Fruit fly (Drosophila melanogaster): ENCODE results near the gene Gat.

Gene Gat

DNA sequence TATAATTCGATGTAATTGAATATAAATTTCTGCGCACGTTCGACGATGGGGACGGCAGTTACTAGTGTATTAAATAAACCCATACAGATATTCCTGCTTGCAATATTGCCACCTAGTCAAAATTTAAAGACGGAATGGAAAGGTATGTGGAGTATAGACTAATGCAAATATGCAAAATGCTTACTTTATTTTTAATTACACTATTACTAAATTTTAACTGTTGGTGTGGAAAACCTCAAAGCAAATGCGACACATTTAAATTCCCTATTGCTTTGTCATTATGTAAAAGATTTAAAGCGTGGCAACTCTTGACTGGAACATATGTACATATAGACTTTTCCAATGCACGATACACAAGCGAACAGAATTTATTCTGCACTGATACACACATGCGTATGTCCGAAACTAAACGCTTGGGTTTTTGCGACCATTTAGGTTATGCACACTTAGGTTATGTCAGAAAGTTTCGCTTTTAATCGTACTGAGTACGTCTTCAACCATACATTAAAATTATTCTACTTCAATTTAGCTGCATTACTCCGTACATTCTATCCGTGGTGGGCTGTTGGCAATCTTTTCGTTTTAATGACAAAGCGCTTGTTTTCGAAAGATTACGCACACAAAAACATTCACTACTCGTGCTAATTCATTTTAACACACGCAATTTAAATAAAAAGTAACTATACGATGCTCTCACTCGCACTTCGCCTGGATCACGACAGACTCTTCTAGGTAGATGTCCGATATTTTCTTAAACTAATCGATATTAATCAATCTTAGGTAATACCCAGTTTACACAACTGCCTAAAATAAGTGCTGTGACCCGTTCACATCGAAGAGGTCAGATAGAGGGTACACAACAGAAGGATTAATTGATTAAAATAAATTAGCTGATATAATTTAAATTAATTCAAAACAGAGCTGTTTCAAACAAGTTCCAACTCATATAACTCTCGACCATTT, 30.7 kb downstream of the Gat start, which contains the start of gene gw (continued):
- TF ChIP-seq Sox14 (GFP tag; optimal IDR thresholded peaks at IDR 0.05) (peak; percentile 90), Eip75B (GFP tag; optimal IDR thresholded peaks at IDR 0.05) (peak; percentile 84), CG6276 (GFP tag; optimal IDR thresholded peaks at IDR 0.05) (no peak), Eip93F (GFP tag; optimal IDR thresholded peaks at IDR 0.05) (peak; percentile 70), esn (GFP tag; optimal IDR thresholded peaks at IDR 0.05) (peak; percentile 91), vri (GFP tag; optimal IDR thresholded peaks at IDR 0.05) (peak; percentile 90), Sox15 (GFP tag; optimal IDR thresholded peaks at IDR 0.05) (peak; percentile 67), CG34406 (GFP tag; optimal IDR thresholded peaks at IDR 0.05) (peak; percentile 83), CG8632 (GFP tag; optimal IDR thresholded peaks at IDR 0.05) (peak; percentile 84), Hr4 (GFP tag; optimal IDR thresholded peaks at IDR 0.05) (peak; percentile 84), CG6854 (GFP tag; optimal IDR thresholded peaks at IDR 0.05) (peak; percentile 59), CG6792 (GFP tag; optimal IDR thresholded peaks at IDR 0.05) (peak; percentile 78), Met (GFP tag; optimal IDR thresholded peaks at IDR 0.05) (peak; percentile 88), CG11902 (GFP tag; optimal IDR thresholded peaks at IDR 0.05) (peak; percentile 70), Hr38 (GFP tag; optimal IDR thresholded peaks at IDR 0.05) (no peak), CG16779 (tag; optimal IDR thresholded peaks at IDR 0.05) (no peak), CG1621 (tag; optimal IDR thresholded peaks at IDR 0.05) (peak; percentile 29), Smox (GFP tag; optimal IDR thresholded peaks at IDR 0.05) (peak; percentile 83), Hr39 (GFP tag; optimal IDR thresholded peaks at IDR 0.05) (peak; percentile 83), Ets21C (GFP tag; optimal IDR thresholded peaks at IDR 0.05) (peak; percentile 70), CG3032 (tag; optimal IDR thresholded peaks at IDR 0.05) (peak; percentile 78), CG7368 (GFP tag; optimal IDR thresholded peaks at IDR 0.05) (peak; percentile 78), CG15336 (GFP tag; IDR thresholded peaks at IDR 0.05) (no peak; the same call in 1 of the 2 replicates), dsx (GFP tag; optimal IDR thresholded peaks at IDR 0.05; ENCODE audit: poor library complexity, severe bottlenecking) (peak; percentile 56), CG11762 (GFP tag; optimal IDR thresholded peaks at IDR 0.05; ENCODE audit: insufficient read depth) (peak; percentile 81)

DNA sequence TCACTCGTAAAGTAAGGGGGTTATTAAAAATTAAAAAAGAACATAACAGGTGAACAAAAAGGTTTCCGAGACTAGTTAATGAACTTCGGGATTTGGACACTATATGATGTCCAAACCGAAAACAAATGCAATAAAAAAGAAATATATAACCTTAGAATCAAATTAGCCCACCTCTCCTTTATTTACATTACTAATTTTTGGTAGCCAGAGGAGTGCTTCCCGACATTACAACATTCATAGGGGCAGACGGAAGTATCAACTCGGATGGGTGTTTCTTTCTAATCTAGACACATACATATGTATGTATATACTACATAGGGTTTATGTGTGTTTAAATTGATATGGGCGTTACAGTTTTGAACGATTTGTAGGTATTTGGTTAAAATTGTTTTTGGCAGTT, 32.6 kb downstream of the Gat start:
- TF ChIP-seq Ets21C (GFP tag; optimal IDR thresholded peaks at IDR 0.05) = no peak
- peak; percentile 6 for TF ChIP-seq fkh (GFP tag; optimal IDR thresholded peaks at IDR 0.05)

DNA sequence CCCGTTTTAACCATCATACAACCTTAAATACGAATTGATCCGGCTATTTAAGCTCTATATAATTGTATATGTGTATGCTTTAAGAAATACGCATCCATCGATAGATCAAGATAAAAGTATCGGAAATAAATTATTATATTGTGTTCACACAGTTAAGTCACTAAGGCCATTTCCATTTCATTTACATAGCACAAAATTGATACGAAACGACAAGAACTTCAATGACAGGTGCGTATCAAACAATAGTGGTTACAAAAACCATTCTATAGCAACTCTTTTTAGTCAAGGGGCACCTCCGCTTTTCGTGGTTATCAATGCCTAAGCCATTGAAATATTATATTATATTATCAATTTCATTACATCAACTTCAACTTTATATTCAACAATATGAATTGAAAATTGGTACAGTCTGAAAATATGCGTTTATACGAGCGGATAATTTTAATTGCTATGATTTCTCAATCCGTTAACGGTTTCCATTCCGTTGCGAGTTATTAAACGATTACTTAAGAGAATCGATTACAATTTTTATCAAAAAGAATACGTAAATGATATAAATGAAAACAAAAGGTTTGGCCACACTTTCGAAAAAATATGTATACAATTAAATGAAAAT, 33.7 kb downstream of the Gat start, which contains the start of the genes CG46466 and Slip1:
CG46466 (minus strand) TSS at position 70 of the 616 bp plus-strand sequence.
Slip1 (plus strand) TSS at position 567 of the 616 bp plus-strand sequence.
- TF ChIP-seq OdsH (GFP tag; optimal IDR thresholded peaks at IDR 0.05) (peak; percentile 56), svp (GFP tag) (no peak), Eip93F (GFP tag; optimal IDR thresholded peaks at IDR 0.05) (no peak), CG3032 (tag; optimal IDR thresholded peaks at IDR 0.05) (peak; percentile 22), Ets96B (tag; optimal IDR thresholded peaks at IDR 0.05) (peak; percentile 25), Hr38 (GFP tag; optimal IDR thresholded peaks at IDR 0.05) (no peak), Sox14 (GFP tag; optimal IDR thresholded peaks at IDR 0.05) (no peak), Sox15 (GFP tag; optimal IDR thresholded peaks at IDR 0.05) (peak; percentile 41), pdm3 (GFP tag; optimal IDR thresholded peaks at IDR 0.05) (peak; percentile 34), ss (GFP tag; optimal IDR thresholded peaks at IDR 0.05) (peak in 1 of 2 experiments; percentile 52), CG32006 (GFP tag; optimal IDR thresholded peaks at IDR 0.05) (no peak), achi (GFP tag; optimal IDR thresholded peaks at IDR 0.05) (peak; percentile 47), Hr4 (GFP tag; optimal IDR thresholded peaks at IDR 0.05) (peak; percentile 36), CG3919 (GFP tag; optimal IDR thresholded peaks at IDR 0.05) (no peak), vri (GFP tag; optimal IDR thresholded peaks at IDR 0.05) (no peak), Lpt (GFP tag; optimal IDR thresholded peaks at IDR 0.05) (no peak), topi (GFP tag; optimal IDR thresholded peaks at IDR 0.05) (peak; percentile 23), CG10669 (GFP tag; optimal IDR thresholded peaks at IDR 0.05) (no peak), spab (GFP tag; optimal IDR thresholded peaks at IDR 0.05) (no peak), CG31627 (GFP tag; optimal IDR thresholded peaks at IDR 0.05) (peak; percentile 49), Smox (GFP tag; optimal IDR thresholded peaks at IDR 0.05) (no peak), CG15336 (GFP tag; IDR thresholded peaks at IDR 0.05) (no peak), net (GFP tag; optimal IDR thresholded peaks at IDR 0.05) (no peak), Blimp-1 (GFP tag; optimal IDR thresholded peaks at IDR 0.05) (peak; percentile 16), CG16779 (tag; optimal IDR thresholded peaks at IDR 0.05) (no peak), Hr39 (GFP tag; optimal IDR thresholded peaks at IDR 0.05) (peak; percentile 54), cyc (GFP tag; optimal IDR thresholded peaks at IDR 0.05) (peak; percentile 40), lz (GFP tag; optimal IDR thresholded peaks at IDR 0.05) (peak; percentile 11), fd85E (GFP tag; optimal IDR thresholded peaks at IDR 0.05) (no peak)
